Fruit fly (Drosophila melanogaster) whole organism, embryonic: ENCODE results near the gene CG31388.

ENCODE experiments used
- Atf3 ChIP-seq: fragments of 200-800 bp; sonication (Bioruptor generic); optimal IDR thresholded peaks from 3 replicates; lab custom pipeline; 2016; ENCODE audit warnings: missing biosample characterization, missing genetic modification characterization
- BtbVII ChIP-seq: fragments of 200-800 bp; sonication (Bioruptor generic); optimal IDR thresholded peaks from 3 replicates; lab custom pipeline; 2017; ENCODE audit warnings: missing biosample characterization, mild to moderate bottlenecking, missing genetic modification characterization
- CG11093 ChIP-seq: fragments of 200-800 bp; sonication (Bioruptor generic); IDR thresholded peaks from 3 replicates; pipeline ENCODE4 v1.3.6; 2022; ENCODE audit warnings: missing biosample characterization, missing genetic modification characterization
- CG13123 ChIP-seq: fragments of 200-800 bp; sonication (Bioruptor generic); optimal IDR thresholded peaks from 2 replicates; lab custom pipeline; 2016; ENCODE audit warnings: missing biosample characterization, missing genetic modification characterization
- CG17568 ChIP-seq: fragments of 200-800 bp; sonication (Bioruptor generic); optimal IDR thresholded peaks from 2 replicates; lab custom pipeline; 2018; ENCODE audit warnings: missing biosample characterization, mild to moderate bottlenecking, missing genetic modification characterization, moderate library complexity
- CG18599 ChIP-seq: fragments of 200-800 bp; sonication (Bioruptor generic); optimal IDR thresholded peaks from 3 replicates; lab custom pipeline; 2017; ENCODE audit warnings: missing biosample characterization, missing genetic modification characterization, mild to moderate bottlenecking, moderate library complexity, missing genetic modification reagents
- CG2889 ChIP-seq: fragments of 200-800 bp; sonication (Bioruptor generic); IDR thresholded peaks from 3 replicates; pipeline ENCODE4 v1.3.6; 2022; ENCODE audit warnings: missing biosample characterization, missing genetic modification characterization
- CG3163 ChIP-seq: fragments of 200-800 bp; sonication (Bioruptor generic); optimal IDR thresholded peaks from 3 replicates; lab custom pipeline; 2016; ENCODE audit warnings: missing biosample characterization, missing genetic modification characterization
- CG32767 ChIP-seq: fragments of 200-800 bp; sonication (Bioruptor generic); IDR thresholded peaks from 2 replicates; pipeline ENCODE4 v1.3.6; 2022; ENCODE audit warnings: missing biosample characterization, missing genetic modification characterization
- CG3281 ChIP-seq: fragments of 200-800 bp; sonication (Bioruptor generic); optimal IDR thresholded peaks from 3 replicates; lab custom pipeline; 2017; ENCODE audit warnings: missing biosample characterization, mild to moderate bottlenecking, missing genetic modification characterization
- CG33213 ChIP-seq: fragments of 200-800 bp; sonication (Bioruptor generic); optimal IDR thresholded peaks from 3 replicates; lab custom pipeline; 2016; ENCODE audit warnings: missing biosample characterization, missing genetic modification characterization
- CG3847 ChIP-seq: fragments of 200-800 bp; sonication (Bioruptor generic); IDR thresholded peaks from 2 replicates; pipeline ENCODE4 v1.3.6; 2022; ENCODE audit warnings: missing biosample characterization, missing genetic modification characterization
- CG6813 ChIP-seq: fragments of 200-800 bp; sonication (Bioruptor generic); optimal IDR thresholded peaks from 2 replicates; lab custom pipeline; 2017; ENCODE audit warnings: missing biosample characterization, missing genetic modification characterization, mild to moderate bottlenecking, moderate library complexity, missing genetic modification reagents
- CG7987 ChIP-seq: fragments of 200-800 bp; sonication (Bioruptor generic); optimal IDR thresholded peaks from 2 replicates; lab custom pipeline; 2018; ENCODE audit warnings: missing biosample characterization, mild to moderate bottlenecking, missing genetic modification characterization, moderate library complexity
- CG8089 ChIP-seq: fragments of 200-800 bp; sonication (Bioruptor generic); optimal IDR thresholded peaks from 3 replicates; lab custom pipeline; 2016; ENCODE audit warnings: missing biosample characterization, missing genetic modification characterization
- CG9932 ChIP-seq: fragments of 200-800 bp; sonication (Bioruptor generic); IDR thresholded peaks from 2 replicates; pipeline ENCODE4 v1.3.6; 2022; ENCODE audit warnings: missing biosample characterization, missing genetic modification characterization
- D19A ChIP-seq: fragments of 200-800 bp; optimal IDR thresholded peaks from 3 replicates; lab custom pipeline; 2019; ENCODE audit warnings: missing biosample characterization, mild to moderate bottlenecking, missing genetic modification characterization, moderate library complexity
- Dfd ChIP-seq, 2 experiments: fragments of >200 bp; optimal IDR thresholded peaks; 2 replicates each; lab custom pipeline; 2017; ENCODE audit warnings: missing biosample characterization in 2 of 2, missing genetic modification characterization in 2 of 2
- Dp ChIP-seq: fragments of 200-800 bp; sonication (Bioruptor generic); optimal IDR thresholded peaks from 2 replicates; lab custom pipeline; 2018; ENCODE audit warnings: missing biosample characterization, mild to moderate bottlenecking, missing genetic modification characterization, moderate library complexity
- Elba2 ChIP-seq: fragments of 200-800 bp; sonication (Bioruptor generic); optimal IDR thresholded peaks from 3 replicates; lab custom pipeline; 2016; ENCODE audit warnings: missing biosample characterization, missing genetic modification characterization
- GATAe ChIP-seq: fragments of 200-800 bp; sonication (Bioruptor generic); conservative IDR thresholded peaks from 2 replicates; pipeline ENCODE4 v1.3.6; 2022; ENCODE audit warnings: missing biosample characterization, missing genetic modification characterization
- HmgZ ChIP-seq: fragments of 200-800 bp; sonication (Bioruptor generic); optimal IDR thresholded peaks from 2 replicates; lab custom pipeline; 2018; ENCODE audit warnings: missing biosample characterization, mild to moderate bottlenecking, missing genetic modification characterization
- Hr39 ChIP-seq: fragments of >200 bp; optimal IDR thresholded peaks from 2 replicates; lab custom pipeline; 2017
- Med ChIP-seq: fragments of 200-800 bp; sonication (Bioruptor generic); peaks from one replicate; lab custom pipeline; 2016; ENCODE audit warnings: missing biosample characterization, missing genetic modification characterization, mild to moderate bottlenecking, inconsistent platforms, moderate library complexity
- Meics ChIP-seq: fragments of 200-800 bp; sonication (Bioruptor generic); optimal IDR thresholded peaks from 2 replicates; lab custom pipeline; 2017; ENCODE audit warnings: missing biosample characterization, mild to moderate bottlenecking, missing genetic modification characterization
- Rfx ChIP-seq: fragments of 200-800 bp; sonication (Bioruptor generic); IDR thresholded peaks from 2 replicates; pipeline ENCODE4 v1.3.6; 2022; ENCODE audit warnings: missing biosample characterization, missing genetic modification characterization
- Side ChIP-seq: fragments of 200-800 bp; sonication (Bioruptor generic); optimal IDR thresholded peaks from 2 replicates; lab custom pipeline; 2016; ENCODE audit warnings: missing biosample characterization, missing genetic modification characterization
- Sin3A ChIP-seq: fragments of >200 bp; optimal IDR thresholded peaks from 2 replicates; lab custom pipeline; 2018
- ase ChIP-seq: fragments of 200-800 bp; sonication (Bioruptor generic); IDR thresholded peaks from 3 replicates; pipeline ENCODE4 v1.3.6; 2022; ENCODE audit warnings: missing biosample characterization, missing genetic modification characterization
- cg ChIP-seq: fragments of 200-800 bp; sonication (Bioruptor generic); optimal IDR thresholded peaks from 3 replicates; lab custom pipeline; 2019; ENCODE audit warnings: missing biosample characterization, mild to moderate bottlenecking, missing genetic modification characterization, moderate library complexity
- en ChIP-seq: fragments of 200-800 bp; sonication (Bioruptor generic); optimal IDR thresholded peaks from 2 replicates; lab custom pipeline; 2016; ENCODE audit warnings: missing biosample characterization, missing genetic modification characterization
- gem ChIP-seq: fragments of 200-800 bp; sonication (Bioruptor generic); optimal IDR thresholded peaks from 2 replicates; lab custom pipeline; 2019; ENCODE audit warnings: missing biosample characterization, mild to moderate bottlenecking, missing genetic modification characterization, moderate library complexity
- gro ChIP-seq: fragments of 200-800 bp; sonication (Bioruptor generic); optimal IDR thresholded peaks from 2 replicates; lab custom pipeline; 2016; ENCODE audit warnings: missing biosample characterization, missing genetic modification characterization
- hb ChIP-seq: fragments of 200-800 bp; sonication (Bioruptor generic); IDR thresholded peaks from 3 replicates; pipeline ENCODE4 v1.3.6; 2022; ENCODE audit warnings: missing biosample characterization, missing genetic modification characterization; ENCODE audit not compliant: partially characterized antibody
- hkb ChIP-seq, 2 experiments: fragments of 200-800 bp in 1 of 2; fragments of >200 bp in 1 of 2; sonication (Bioruptor generic) in 1 of 2; IDR thresholded peaks in 1 of 2; optimal IDR thresholded peaks in 1 of 2; 2 replicates each; pipeline versions ENCODE4 v1.3.6 to Lab custom; 2017 to 2022; ENCODE audit warnings: missing biosample characterization in 1 of 2, missing genetic modification characterization in 1 of 2
- ind ChIP-seq: fragments of 200-800 bp; sonication (Bioruptor generic); optimal IDR thresholded peaks from 3 replicates; lab custom pipeline; 2016; ENCODE audit warnings: missing biosample characterization, missing genetic modification characterization
- jing ChIP-seq: fragments of 200-800 bp; sonication (Bioruptor generic); optimal IDR thresholded peaks from 2 replicates; lab custom pipeline; 2018; ENCODE audit warnings: missing biosample characterization, mild to moderate bottlenecking, missing genetic modification characterization
- ken ChIP-seq: fragments of 200-800 bp; sonication (Bioruptor generic); IDR thresholded peaks from 3 replicates; pipeline ENCODE4 v1.3.6; 2022; ENCODE audit warnings: missing biosample characterization, missing genetic modification characterization
- klu ChIP-seq: fragments of 200-800 bp; sonication (Bioruptor generic); IDR thresholded peaks from 2 replicates; pipeline ENCODE4 v1.3.6; 2022; ENCODE audit warnings: missing biosample characterization, missing genetic modification characterization
- luna ChIP-seq: fragments of 200-800 bp; sonication (Bioruptor generic); optimal IDR thresholded peaks from 2 replicates; lab custom pipeline; 2016; ENCODE audit warnings: missing biosample characterization, missing genetic modification characterization
- mam ChIP-seq: fragments of 200-800 bp; sonication (Bioruptor generic); optimal IDR thresholded peaks from 3 replicates; lab custom pipeline; 2016; ENCODE audit warnings: missing biosample characterization, missing genetic modification characterization
- mld ChIP-seq: fragments of 200-800 bp; sonication (Bioruptor generic); IDR thresholded peaks from 3 replicates; pipeline ENCODE4 v1.3.6; 2022; ENCODE audit warnings: missing biosample characterization, missing genetic modification characterization; ENCODE audit not compliant: partially characterized antibody
- nau ChIP-seq: fragments of 200-800 bp; sonication (Bioruptor generic); optimal IDR thresholded peaks from 3 replicates; lab custom pipeline; 2017; ENCODE audit warnings: missing biosample characterization, mild to moderate bottlenecking, missing genetic modification characterization, missing genetic modification reagents
- onecut ChIP-seq: fragments of 200-800 bp; sonication (Bioruptor generic); IDR thresholded peaks from 2 replicates; pipeline ENCODE4 v1.3.6; 2022; ENCODE audit warnings: missing biosample characterization, missing genetic modification characterization
- p53 ChIP-seq: fragments of 200-800 bp; sonication (Bioruptor generic); optimal IDR thresholded peaks from 2 replicates; lab custom pipeline; 2016; ENCODE audit warnings: missing biosample characterization, missing genetic modification characterization
- pfk ChIP-seq: fragments of 200-800 bp; sonication (Bioruptor generic); optimal IDR thresholded peaks from 2 replicates; lab custom pipeline; 2018; ENCODE audit warnings: missing biosample characterization, mild to moderate bottlenecking, missing genetic modification characterization, moderate library complexity
- phol ChIP-seq: fragments of 200-800 bp; sonication (Bioruptor generic); optimal IDR thresholded peaks from 3 replicates; lab custom pipeline; 2018; ENCODE audit warnings: missing biosample characterization, mild to moderate bottlenecking, missing genetic modification characterization, moderate library complexity
- shn ChIP-seq: fragments of 200-800 bp; sonication (Bioruptor generic); optimal IDR thresholded peaks from 3 replicates; lab custom pipeline; 2016; ENCODE audit warnings: missing biosample characterization, missing genetic modification characterization
- zf30C ChIP-seq: fragments of 200-800 bp; sonication (Bioruptor generic); optimal IDR thresholded peaks from 3 replicates; lab custom pipeline; 2018; ENCODE audit warnings: missing biosample characterization, mild to moderate bottlenecking, missing genetic modification characterization
- zfh1 ChIP-seq: fragments of 200-800 bp; sonication (Bioruptor generic); IDR thresholded peaks from 3 replicates; pipeline ENCODE4 v1.3.6; 2022; ENCODE audit warnings: missing biosample characterization, missing genetic modification characterization

The CG31388 gene

DNA sequence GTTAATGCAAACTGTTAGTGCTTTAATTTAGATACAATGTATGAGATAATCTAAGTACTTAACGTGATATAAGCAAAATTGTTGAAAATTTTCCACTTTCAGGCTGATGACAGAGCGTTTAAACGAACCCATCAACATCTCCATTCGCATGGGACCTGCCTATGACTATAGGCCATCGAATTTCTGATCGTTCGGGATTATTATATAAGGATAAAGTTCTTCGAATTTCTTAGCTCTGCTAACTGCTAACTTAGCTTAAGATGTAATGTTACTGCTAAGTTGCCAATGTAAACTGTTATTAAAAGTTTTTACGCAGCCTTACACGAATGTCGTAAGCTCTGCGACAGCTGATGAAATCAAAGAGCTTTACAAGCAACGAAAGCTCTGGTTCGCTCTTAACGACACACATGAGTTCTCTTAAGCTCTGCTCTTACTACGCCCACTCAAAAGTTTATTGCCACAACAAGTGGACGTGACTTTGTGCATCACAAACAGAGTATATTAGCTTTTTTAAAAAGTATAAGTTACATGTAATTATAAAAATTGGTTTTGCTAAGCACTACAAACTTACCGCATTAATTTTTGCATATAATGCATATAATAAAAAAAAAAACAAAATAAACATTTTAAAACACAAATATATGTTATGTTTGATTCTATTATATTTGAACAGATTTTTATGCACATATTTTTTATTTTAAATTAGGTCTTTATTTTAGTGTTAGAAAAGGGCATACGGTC is 40.8 kb upstream of the CG31388 start (continued):
- TF ChIP-seq gro (GFP tag; lab: Kevin White, UChicago) (peak; percentile 41), Side (GFP tag; lab: Kevin White, UChicago) (peak; percentile 59), zfh1 (GFP tag; lab: Robert Waterston, UW) (peak; percentile 97), CG18599 (GFP tag; lab: Kevin White, UChicago) (peak; percentile 99), ase (GFP tag; lab: Robert Waterston, UW) (peak; percentile 97), Dfd (GFP tag; optimal IDR thresholded peaks at IDR 0.05; lab: Kevin White, UChicago) (peak in 1 of 2 experiments; percentile 95), hb (GFP tag; lab: Robert Waterston, UW) (no peak), CG7987 (GFP tag; lab: Kevin White, UChicago) (peak; percentile 93), CG32767 (peak; percentile 99), GATAe (GFP tag; lab: Robert Waterston, UW) (peak; percentile 98), luna (GFP tag; lab: Kevin White, UChicago) (peak; percentile 52), gem (tag; lab: Kevin White, UChicago) (peak; percentile 100), HmgZ (peak; percentile 97), CG3847 (peak; percentile 98), Meics (GFP tag; lab: Kevin White, UChicago) (peak; percentile 99), p53 (peak; percentile 29), CG8089 (GFP tag; lab: Kevin White, UChicago) (peak; percentile 63), CG3163 (GFP tag; lab: Kevin White, UChicago) (peak; percentile 97), CG3281 (peak; percentile 99), shn (peak; percentile 82), hkb (optimal IDR thresholded peaks at IDR 0.05; lab: Kevin White, UChicago) (no peak), hkb (GFP tag; IDR thresholded peaks at IDR 0.05; lab: Robert Waterston, UW) (peak; percentile 98), phol (tag; lab: Kevin White, UChicago) (peak; percentile 99), mam (GFP tag; lab: Kevin White, UChicago) (no peak), nau (GFP tag; lab: Kevin White, UChicago) (peak; percentile 97), zf30C (GFP tag; lab: Kevin White, UChicago) (no peak), klu (GFP tag; lab: Robert Waterston, UW) (peak; percentile 99), mld (no peak), Hr39 (no peak), BtbVII (GFP tag; lab: Kevin White, UChicago) (peak; percentile 98), CG9932 (peak; percentile 98), CG17568 (peak; percentile 91), Atf3 (GFP tag; lab: Kevin White, UChicago) (peak; percentile 83), Elba2 (no peak), onecut (peak; percentile 95), Sin3A (lab: Kevin White, UChicago) (no peak), D19A (peak; percentile 99), ind (GFP tag; lab: Kevin White, UChicago) (peak; percentile 98), pfk (GFP tag; lab: Kevin White, UChicago) (peak; percentile 50), ken (GFP tag; lab: Robert Waterston, UW) (peak; percentile 96), CG6813 (GFP tag; lab: Kevin White, UChicago) (peak; percentile 97), en (peak; percentile 31), CG33213 (GFP tag; lab: Kevin White, UChicago) (no peak), CG11093 (GFP tag; lab: Robert Waterston, UW) (peak; percentile 98), CG2889 (GFP tag; lab: Robert Waterston, UW) (peak; percentile 96), Med (GFP tag; lab: Kevin White, UChicago) (peak; percentile 98), jing (GFP tag; lab: Kevin White, UChicago) (peak; percentile 91), cg (peak; percentile 68), Rfx (GFP tag; lab: Robert Waterston, UW) (peak; percentile 98), Dp (peak; percentile 23), CG13123 (GFP tag; lab: Kevin White, UChicago) (peak; percentile 94)
